Fruit fly (Drosophila melanogaster): ENCODE measurements around the gene CG1632.

Gene CG1632

DNA sequence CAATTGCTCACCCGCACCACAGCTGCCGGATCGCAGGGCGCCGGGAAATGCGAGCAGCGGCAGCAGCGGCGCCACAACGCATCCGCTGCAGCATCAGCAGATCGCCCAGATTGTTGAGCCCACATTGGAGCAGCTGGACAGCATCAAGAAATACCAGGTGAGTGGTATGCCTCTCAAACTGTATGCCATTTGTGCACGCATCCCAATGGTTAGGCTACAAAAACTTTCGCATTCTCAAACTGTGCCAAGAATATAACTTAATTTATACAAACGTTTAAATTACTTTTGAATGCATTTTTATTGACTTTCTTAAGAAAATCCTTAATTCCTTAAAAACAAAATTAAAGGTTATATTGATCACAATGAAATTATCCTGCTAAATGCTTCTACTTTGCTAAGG, 24.5 kb upstream of the CG1632 start:
- TF ChIP-seq psq (optimal IDR thresholded peaks at IDR 0.05) (no peak), insv (optimal IDR thresholded peaks at IDR 0.05) (no peak), ttk (optimal IDR thresholded peaks at IDR 0.05) (no peak), h (optimal IDR thresholded peaks at IDR 0.05) (no peak), Sin3A (optimal IDR thresholded peaks at IDR 0.05) (no peak), Myc (optimal IDR thresholded peaks at IDR 0.05) (no peak)

DNA sequence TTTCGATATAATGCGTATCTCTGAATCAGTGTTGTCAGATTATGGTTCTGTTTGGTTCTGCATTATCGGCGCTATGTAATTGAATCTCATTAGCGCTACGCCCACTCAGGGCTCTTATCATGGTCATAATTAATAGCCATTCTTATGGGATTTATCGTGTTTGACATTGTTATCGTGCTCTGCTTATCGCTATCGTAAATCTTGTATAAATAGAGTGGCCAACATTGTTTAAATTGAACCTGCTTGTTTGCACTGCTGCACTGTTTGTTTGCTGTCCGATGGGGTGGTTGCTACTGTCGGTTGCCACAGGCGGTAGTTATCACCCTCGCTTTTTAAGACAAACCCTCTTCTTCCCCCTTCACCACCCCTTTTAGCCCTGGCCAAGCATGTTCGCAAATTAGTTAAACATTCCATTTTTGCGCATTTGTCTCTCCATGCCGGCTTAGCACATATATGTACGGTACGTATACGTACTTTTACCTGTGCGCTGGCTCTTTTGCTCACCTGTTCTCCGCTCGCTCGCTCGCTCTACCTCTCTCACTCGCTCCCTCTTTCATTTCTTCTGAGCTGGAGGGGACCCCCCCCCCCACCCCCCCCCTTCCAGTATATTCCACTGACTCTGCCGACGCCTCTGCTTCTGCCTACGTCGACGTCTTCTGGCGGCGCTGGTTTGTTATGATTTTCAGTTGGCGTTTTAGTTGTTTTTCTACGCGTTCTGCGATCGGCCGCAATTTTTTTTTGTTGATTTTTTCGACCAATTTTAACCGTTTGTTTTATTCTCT, 22.4 kb upstream of the CG1632 start:
- TF ChIP-seq psq (optimal IDR thresholded peaks at IDR 0.05) (no peak), insv (optimal IDR thresholded peaks at IDR 0.05) (no peak), ttk (optimal IDR thresholded peaks at IDR 0.05) (no peak), h (optimal IDR thresholded peaks at IDR 0.05) (no peak), Sin3A (optimal IDR thresholded peaks at IDR 0.05) (no peak), Myc (optimal IDR thresholded peaks at IDR 0.05) (no peak)

DNA sequence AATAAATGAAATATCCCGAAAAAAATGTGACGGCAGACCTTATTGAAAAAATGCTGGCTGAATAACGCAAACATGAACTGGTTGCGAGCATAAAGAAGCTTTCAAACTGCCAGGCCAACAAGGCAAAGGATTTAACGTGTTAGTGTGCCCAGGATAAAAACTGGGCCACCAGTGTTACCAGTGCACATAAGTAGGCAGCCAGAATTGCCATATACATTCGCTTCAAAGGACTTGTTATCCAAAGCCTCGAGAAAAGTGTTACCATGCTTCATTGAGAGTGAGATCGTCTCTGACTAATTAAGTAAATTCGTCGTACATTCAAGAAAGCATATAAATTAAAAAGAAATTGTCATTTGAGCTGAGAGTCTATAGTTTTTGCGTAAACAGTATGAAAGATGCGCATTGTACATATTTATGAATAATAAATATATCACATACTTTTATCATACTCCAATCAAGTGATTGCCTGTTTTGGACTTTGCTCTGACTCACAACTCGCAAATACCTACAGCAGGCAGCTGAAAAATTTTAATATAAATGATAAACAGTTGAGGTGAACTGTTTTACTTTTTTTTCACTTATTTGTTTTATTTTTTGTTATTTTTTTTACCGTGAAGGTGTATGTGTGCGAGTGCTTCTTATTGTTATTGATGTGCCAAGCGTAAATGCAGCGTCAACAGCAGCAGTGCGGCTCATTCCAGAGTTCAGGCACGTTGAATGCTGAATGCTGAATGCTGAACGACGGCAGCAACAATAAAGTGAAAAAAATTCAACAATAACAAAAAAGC, 21.0 kb upstream of the CG1632 start:
- TF ChIP-seq insv (optimal IDR thresholded peaks at IDR 0.05), result no peak
- no peak for TF ChIP-seq h (optimal IDR thresholded peaks at IDR 0.05)
- no peak for TF ChIP-seq ttk (optimal IDR thresholded peaks at IDR 0.05)
- no peak for TF ChIP-seq Sin3A (optimal IDR thresholded peaks at IDR 0.05)
- no peak for TF ChIP-seq Myc (optimal IDR thresholded peaks at IDR 0.05)
- TF ChIP-seq psq (optimal IDR thresholded peaks at IDR 0.05), result no peak

DNA sequence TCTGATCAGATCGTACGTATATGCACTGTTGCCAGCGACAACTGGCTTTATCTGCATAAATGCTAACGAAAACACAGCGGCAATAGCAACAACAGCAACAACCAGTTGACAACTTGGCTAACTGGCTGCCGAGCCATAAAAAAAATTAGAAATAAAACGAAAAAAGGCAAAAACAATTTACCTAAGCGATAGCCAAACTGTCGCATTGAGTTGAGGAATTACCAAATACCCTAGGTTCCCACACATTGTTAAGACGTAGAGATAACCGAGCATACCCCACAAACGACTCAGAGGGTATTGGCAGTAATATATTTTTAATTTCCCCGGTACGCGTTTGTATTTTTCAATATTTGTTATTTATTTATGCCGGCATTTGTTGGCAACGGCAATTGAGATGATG, 19.3 kb upstream of the CG1632 start:
- TF ChIP-seq Sin3A (optimal IDR thresholded peaks at IDR 0.05) (no peak), h (optimal IDR thresholded peaks at IDR 0.05) (no peak), ttk (optimal IDR thresholded peaks at IDR 0.05) (no peak), Myc (optimal IDR thresholded peaks at IDR 0.05) (no peak), insv (optimal IDR thresholded peaks at IDR 0.05) (no peak), psq (optimal IDR thresholded peaks at IDR 0.05) (no peak)

DNA sequence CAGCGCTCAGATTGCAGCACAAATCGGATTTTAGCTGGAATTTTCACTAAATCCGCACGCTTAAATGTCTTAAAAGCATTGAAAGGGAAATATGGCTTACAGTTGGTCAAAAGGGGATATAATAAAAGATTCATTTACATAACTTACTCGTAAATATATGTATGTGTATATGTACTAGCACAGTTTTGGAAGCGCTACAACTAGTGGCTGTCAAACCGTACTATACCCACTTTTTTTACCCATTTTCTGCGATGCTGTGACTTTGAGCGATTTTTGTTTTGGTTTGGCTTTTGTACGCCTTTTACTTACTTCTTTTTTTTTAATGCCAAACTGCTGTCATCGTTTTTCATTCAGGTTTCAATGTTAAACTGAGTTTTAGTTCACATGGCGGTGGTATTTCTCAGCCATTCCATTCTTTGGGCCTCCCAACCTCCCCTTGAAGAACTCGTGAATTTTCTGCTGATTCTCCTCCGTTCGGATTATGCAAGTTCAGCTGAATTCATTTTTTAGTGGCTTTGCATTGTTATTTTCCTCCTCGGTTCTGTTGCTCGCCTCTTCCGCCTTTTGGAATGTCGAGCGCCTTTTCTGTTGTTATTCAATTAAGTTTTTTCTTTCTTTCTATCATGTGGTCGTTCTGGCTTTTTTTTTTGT, 18.4 kb upstream of the CG1632 start:
- TF ChIP-seq ttk (optimal IDR thresholded peaks at IDR 0.05), result no peak
- no peak for TF ChIP-seq Myc (optimal IDR thresholded peaks at IDR 0.05)

DNA sequence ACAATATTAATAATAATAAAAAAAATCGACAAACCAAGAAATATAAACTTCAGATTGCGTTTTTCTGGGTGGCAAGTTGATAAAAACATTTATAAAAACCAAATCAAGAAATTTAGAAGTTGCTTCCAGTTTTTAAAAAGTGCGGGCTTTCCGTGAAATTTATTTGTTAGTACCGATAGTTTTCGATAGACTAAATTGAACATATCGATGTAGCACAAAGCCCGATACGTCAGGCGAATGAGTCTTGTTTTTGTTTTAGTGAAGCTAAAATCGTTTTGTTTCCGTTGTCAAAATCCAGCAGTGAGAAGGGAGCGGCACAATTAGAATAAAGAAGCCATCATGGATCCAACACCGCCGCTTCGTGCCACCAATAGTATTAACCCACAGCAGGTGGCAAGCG, 12.0 kb upstream of the CG1632 start, which contains the start of gene CG2147:
Gene CG2147, plus strand, starts transcription at position 254 of the 400 bp plus-strand sequence.
- TF ChIP-seq Sin3A (optimal IDR thresholded peaks at IDR 0.05) (no peak), psq (optimal IDR thresholded peaks at IDR 0.05) (no peak), Myc (optimal IDR thresholded peaks at IDR 0.05) (no peak), insv (optimal IDR thresholded peaks at IDR 0.05) (no peak), h (optimal IDR thresholded peaks at IDR 0.05) (no peak)

DNA sequence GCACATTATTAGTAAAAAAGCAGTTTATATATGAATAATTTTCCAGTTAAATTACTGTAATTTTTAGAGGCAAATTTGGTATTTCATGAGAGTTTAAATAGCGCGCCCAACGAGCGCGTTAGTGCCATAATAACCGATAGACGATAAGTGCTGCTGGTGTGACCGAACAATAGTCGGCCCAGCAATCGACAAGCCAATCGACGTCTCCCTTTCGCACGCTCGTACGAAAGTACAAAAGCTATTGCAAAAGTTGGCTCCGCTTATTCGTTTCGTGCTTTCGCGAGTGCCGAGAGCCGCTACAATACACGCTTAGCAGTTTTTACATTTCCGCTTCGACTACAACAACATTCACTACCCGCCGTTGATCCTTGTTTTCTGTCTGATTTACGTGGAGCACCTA, 10.2 kb upstream of the CG1632 start, which contains the start of gene Trxr1:
Gene Trxr1, plus strand, starts transcription at position 231 of the 400 bp plus-strand sequence.
- no peak for TF ChIP-seq insv (optimal IDR thresholded peaks at IDR 0.05)
- no peak for TF ChIP-seq psq (optimal IDR thresholded peaks at IDR 0.05)
- TF ChIP-seq h (optimal IDR thresholded peaks at IDR 0.05), result no peak
- TF ChIP-seq Sin3A (optimal IDR thresholded peaks at IDR 0.05), result no peak
- TF ChIP-seq ttk (optimal IDR thresholded peaks at IDR 0.05), result no peak
- TF ChIP-seq Myc (optimal IDR thresholded peaks at IDR 0.05), result no peak

DNA sequence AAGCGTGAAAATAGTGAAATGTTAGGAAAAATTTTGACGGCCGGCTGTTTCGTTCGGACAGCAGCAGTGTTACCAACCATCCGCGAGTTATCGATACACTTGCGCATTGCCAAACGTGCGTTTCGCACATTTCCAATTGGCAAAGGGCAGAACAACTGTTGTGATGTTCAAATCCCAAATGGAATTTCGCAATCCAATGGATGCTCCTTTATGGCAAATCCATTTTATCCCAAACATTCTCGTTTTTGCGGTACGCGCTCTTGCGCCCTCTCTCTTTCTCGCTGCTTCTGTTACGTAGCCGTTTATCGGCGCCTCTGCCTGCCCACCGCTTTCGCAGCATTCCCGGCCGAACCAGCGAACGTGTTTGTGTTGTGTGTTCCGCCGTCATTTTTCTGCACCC, 9.2 kb upstream of the CG1632 start:
- TF ChIP-seq Myc (optimal IDR thresholded peaks at IDR 0.05), result no peak
- TF ChIP-seq insv (optimal IDR thresholded peaks at IDR 0.05), result no peak
- no peak for TF ChIP-seq h (optimal IDR thresholded peaks at IDR 0.05)
- no peak for TF ChIP-seq Sin3A (optimal IDR thresholded peaks at IDR 0.05)
- no peak for TF ChIP-seq psq (optimal IDR thresholded peaks at IDR 0.05)
- TF ChIP-seq ttk (optimal IDR thresholded peaks at IDR 0.05), result no peak

DNA sequence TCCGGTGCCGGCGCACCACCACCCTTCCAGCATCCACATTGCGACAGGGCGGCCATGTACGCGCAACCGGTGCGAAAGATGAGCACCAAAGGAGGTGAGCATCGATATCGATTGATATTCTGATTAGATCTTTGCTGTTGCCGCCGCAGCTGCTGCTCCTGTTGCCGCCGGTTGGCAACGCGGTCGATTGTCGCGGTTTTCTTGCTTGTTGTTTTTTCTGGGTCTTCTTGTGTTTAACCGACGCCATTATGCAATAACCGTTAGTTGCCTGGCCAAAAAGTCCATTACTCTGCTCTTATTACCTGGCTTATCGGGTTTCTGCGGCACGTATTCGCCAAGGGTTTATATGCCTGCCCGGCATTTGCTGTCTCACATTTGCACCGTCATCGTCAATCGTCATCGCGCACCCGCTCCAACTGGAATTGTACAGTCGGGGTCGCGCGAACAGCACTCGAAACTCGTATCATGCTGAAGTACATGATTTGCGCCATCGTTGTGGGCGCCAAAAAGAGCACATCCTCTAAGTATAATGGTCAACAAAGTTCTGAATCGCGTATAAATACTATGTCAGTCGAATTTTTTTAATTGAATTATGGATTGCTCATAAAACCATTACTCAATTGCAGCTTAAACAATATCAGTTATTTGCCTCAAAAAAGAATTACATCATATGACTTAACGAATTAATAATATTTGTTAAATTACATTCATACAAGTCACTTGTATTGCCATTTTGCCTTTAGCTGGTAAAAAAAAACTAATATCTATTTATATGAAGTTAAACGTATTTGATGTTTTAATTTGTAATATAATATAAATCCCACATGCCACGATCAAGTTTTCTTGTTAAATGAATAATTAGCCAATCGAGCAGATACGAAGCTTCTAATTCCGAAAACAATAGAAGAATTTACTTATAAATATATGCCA, 8.2 kb upstream of the CG1632 start, which contains the start of gene sni:
Gene sni, minus strand, starts transcription at position 51 of the 930 bp plus-strand sequence.
- TF ChIP-seq insv (optimal IDR thresholded peaks at IDR 0.05) (no peak), Sin3A (optimal IDR thresholded peaks at IDR 0.05) (no peak), psq (optimal IDR thresholded peaks at IDR 0.05) (no peak), Myc (optimal IDR thresholded peaks at IDR 0.05) (no peak), h (optimal IDR thresholded peaks at IDR 0.05) (no peak), ttk (optimal IDR thresholded peaks at IDR 0.05) (no peak)

DNA sequence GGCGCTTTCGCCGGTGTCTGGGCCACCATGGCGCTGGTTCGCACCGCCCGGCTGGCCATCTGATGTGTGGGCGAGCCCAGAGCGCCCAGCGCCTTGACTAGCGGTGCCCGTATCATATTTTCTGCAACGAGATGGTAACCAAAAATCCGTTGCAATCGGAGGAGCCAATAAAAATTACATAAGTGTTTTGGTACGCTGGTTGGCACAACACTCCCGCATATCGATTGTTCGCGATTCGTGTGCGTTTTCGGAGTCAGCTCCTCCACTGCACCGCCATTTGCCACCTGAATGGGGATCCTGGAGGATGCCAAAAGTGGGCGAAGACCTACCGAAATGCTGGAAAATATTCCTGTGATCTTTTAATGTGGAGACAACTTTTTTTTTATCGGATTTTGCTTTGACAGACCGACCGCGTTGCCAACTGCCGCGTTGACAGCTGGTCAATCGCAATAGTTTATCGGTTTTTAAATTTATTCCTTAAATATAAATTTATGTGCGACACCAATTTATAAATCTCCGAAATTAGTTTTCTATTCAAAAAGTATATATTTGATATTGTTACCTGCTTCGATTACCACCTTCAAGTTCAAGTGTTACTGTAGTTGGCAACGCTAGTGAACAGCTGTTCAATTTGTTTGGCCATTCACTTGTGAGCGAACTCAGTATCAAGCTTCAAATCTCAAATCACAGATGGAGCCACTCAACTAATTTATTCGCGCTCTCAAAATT, 1.0 kb upstream of the CG1632 start, which contains the start of gene ND-75:
Gene ND-75, minus strand, starts transcription at position 420 of the 729 bp plus-strand sequence.
- TF ChIP-seq Myc (optimal IDR thresholded peaks at IDR 0.05), result no peak
- no peak for TF ChIP-seq psq (optimal IDR thresholded peaks at IDR 0.05)
- no peak for TF ChIP-seq ttk (optimal IDR thresholded peaks at IDR 0.05)
- no peak for TF ChIP-seq insv (optimal IDR thresholded peaks at IDR 0.05)
- no peak for TF ChIP-seq Sin3A (optimal IDR thresholded peaks at IDR 0.05)
- no peak for TF ChIP-seq h (optimal IDR thresholded peaks at IDR 0.05)

All from Kc167 (cell line).